Fruit fly (Drosophila melanogaster) whole organism, pupa: ENCODE results near the gene mRF1.

Source experiments
- CG10348 ChIP-seq: fragments of 200-800 bp; sonication (Bioruptor generic); IDR thresholded peaks from 2 replicates; pipeline ENCODE4 v1.3.6; 2022; ENCODE audit warnings: missing biosample characterization, missing genetic modification characterization
- CG15710 ChIP-seq: fragments of 200-800 bp; sonication (Bioruptor generic); optimal IDR thresholded peaks from 2 replicates; lab custom pipeline; 2018; ENCODE audit warnings: missing biosample characterization, mild to moderate bottlenecking, missing genetic modification characterization, moderate library complexity
- CG32121 ChIP-seq: fragments of 200-800 bp; sonication (Bioruptor generic); IDR thresholded peaks from 2 replicates; pipeline ENCODE4 v1.3.6; 2022; ENCODE audit warnings: missing biosample characterization, missing genetic modification characterization
- CG8301 ChIP-seq: fragments of 200-800 bp; sonication (Bioruptor generic); optimal IDR thresholded peaks from 2 replicates; lab custom pipeline; 2018; ENCODE audit warnings: missing biosample characterization, mild to moderate bottlenecking, missing genetic modification characterization
- D1 ChIP-seq: fragments of 200-800 bp; sonication (Bioruptor generic); optimal IDR thresholded peaks from 2 replicates; lab custom pipeline; 2018; ENCODE audit warnings: missing biosample characterization, mild to moderate bottlenecking, missing genetic modification characterization, moderate library complexity
- EcR ChIP-seq: fragments of 200-800 bp; sonication (Bioruptor generic); optimal IDR thresholded peaks from 3 replicates; lab custom pipeline; 2019; ENCODE audit warnings: missing biosample characterization, missing genetic modification characterization, mild to moderate bottlenecking, moderate library complexity, missing genetic modification reagents
- Ets98B ChIP-seq: fragments of 200-800 bp; sonication (Bioruptor generic); IDR thresholded peaks from 2 replicates; pipeline ENCODE4 v1.3.6; 2022; ENCODE audit warnings: missing biosample characterization, missing genetic modification characterization
- Snoo ChIP-seq: fragments of 200-800 bp; sonication (Bioruptor generic); optimal IDR thresholded peaks from 3 replicates; lab custom pipeline; 2017; ENCODE audit warnings: missing biosample characterization, mild to moderate bottlenecking, missing genetic modification characterization, inconsistent platforms
- rn ChIP-seq: fragments of 200-800 bp; sonication (Bioruptor generic); IDR thresholded peaks from 2 replicates; pipeline ENCODE4 v1.3.6; 2022; ENCODE audit warnings: missing biosample characterization, missing genetic modification characterization

dm6 chr2L:13191052-13191678 is 28.6 kb upstream of the mRF1 start:
- TF ChIP-seq EcR (GFP tag; lab: Kevin White, UChicago), result no peak
- TF ChIP-seq CG10348 (GFP tag; lab: Robert Waterston, UW), result no peak
- no peak for TF ChIP-seq CG32121 (GFP tag; lab: Robert Waterston, UW)
- no peak for TF ChIP-seq rn (GFP tag; lab: Robert Waterston, UW)
- TF ChIP-seq D1 (tag; lab: Kevin White, UChicago), result no peak
- no peak for TF ChIP-seq Ets98B
- TF ChIP-seq CG15710, result no peak
- TF ChIP-seq Snoo (tag; lab: Kevin White, UChicago), result no peak
- TF ChIP-seq CG8301 (tag; lab: Kevin White, UChicago), result no peak
